Fruit fly (Drosophila melanogaster): Measurements from ENCODE around the gene CG32263.

DNA sequence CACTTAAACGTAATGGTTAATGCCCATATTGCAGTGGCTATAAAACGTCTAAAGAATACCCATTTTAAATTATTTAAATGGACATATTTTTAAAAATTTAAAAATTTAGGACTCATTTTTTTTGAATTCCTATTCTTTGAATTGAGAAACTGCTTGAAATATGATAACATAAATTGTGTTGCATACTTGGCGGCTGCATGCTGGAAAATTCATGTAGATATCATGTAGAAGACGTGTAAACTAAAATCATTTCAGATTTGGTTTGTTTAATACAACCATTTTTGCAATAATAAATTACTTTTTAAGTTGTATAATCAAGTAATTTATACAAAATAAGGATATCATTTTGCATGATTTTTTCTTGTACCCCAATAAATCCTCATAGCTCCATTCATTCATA lies 44.2 kb downstream of the CG32263 start:
- no peak for TF ChIP-seq insv (optimal IDR thresholded peaks at IDR 0.05)
- TF ChIP-seq Myc (optimal IDR thresholded peaks at IDR 0.05), result no peak
- TF ChIP-seq h (optimal IDR thresholded peaks at IDR 0.05), result no peak
- TF ChIP-seq psq (optimal IDR thresholded peaks at IDR 0.05), result no peak
- TF ChIP-seq Sin3A (optimal IDR thresholded peaks at IDR 0.05), result no peak
- TF ChIP-seq ttk (optimal IDR thresholded peaks at IDR 0.05), result no peak
